Fruit fly (Drosophila melanogaster): Measurements from ENCODE around the gene CG14223.

CG14223 gene

DNA sequence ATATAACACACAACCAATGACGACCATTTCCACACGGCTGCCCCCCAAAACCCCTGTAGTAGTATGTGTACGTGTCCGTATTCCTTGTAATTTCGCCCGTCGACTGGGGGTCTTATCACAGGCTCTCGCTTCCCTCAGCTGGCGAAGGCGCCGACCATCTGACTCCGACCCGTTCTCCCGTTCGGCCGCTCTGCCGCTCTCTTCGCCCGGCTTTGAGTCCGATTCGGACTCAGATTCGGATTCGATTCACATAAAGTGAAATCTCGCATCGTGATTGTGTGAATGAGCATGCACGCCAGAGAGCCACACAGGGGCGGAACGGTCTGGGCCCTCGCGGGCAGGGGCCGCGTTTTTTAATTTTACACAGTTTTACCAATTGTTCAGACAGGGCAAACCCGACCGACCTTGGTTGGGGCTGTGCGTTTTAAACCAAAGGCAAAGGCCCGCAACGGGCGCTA lies 1.9 kb upstream of the CG14223 start (continued):
- TF ChIP-seq nerfin-1 (tag; optimal IDR thresholded peaks at IDR 0.05), result no peak
- no peak for TF ChIP-seq CG6683 (GFP tag; optimal IDR thresholded peaks at IDR 0.05)
- TF ChIP-seq grn (GFP tag; optimal IDR thresholded peaks at IDR 0.05), result peak; percentile 41
- TF ChIP-seq mirr (GFP tag; optimal IDR thresholded peaks at IDR 0.05), result no peak
- no peak for TF ChIP-seq CG31441 (GFP tag; IDR thresholded peaks at IDR 0.05)
- peak; percentile 3 for TF ChIP-seq CG14710 (tag; optimal IDR thresholded peaks at IDR 0.05)
- TF ChIP-seq CG7745 (tag; optimal IDR thresholded peaks at IDR 0.05), result no peak
- no peak for TF ChIP-seq sna (GFP tag; IDR thresholded peaks at IDR 0.05; ENCODE audit: partially characterized antibody)
- TF ChIP-seq ab (GFP tag; optimal IDR thresholded peaks at IDR 0.05), result no peak
- TF ChIP-seq Oaz (GFP tag; IDR thresholded peaks at IDR 0.05), result no peak
- no peak for TF ChIP-seq CG10431 (GFP tag; optimal IDR thresholded peaks at IDR 0.05)
- TF ChIP-seq CG30403 (GFP tag; optimal IDR thresholded peaks at IDR 0.05), result peak; percentile 30
- TF ChIP-seq CG14965 (GFP tag; optimal IDR thresholded peaks at IDR 0.05; ENCODE audit: borderline replicate concordance), result no peak
- peak; percentile 61 for TF ChIP-seq CG2120 (GFP tag; optimal IDR thresholded peaks at IDR 0.05)
- no peak for TF ChIP-seq da (GFP tag; optimal IDR thresholded peaks at IDR 0.05)
- 0 out of 2 replicates have a peak, but pooled peaks have one; percentile 29 for TF ChIP-seq ara (GFP tag; IDR thresholded peaks at IDR 0.05)
- TF ChIP-seq esg (GFP tag; conservative IDR thresholded peaks at IDR 0.05), result no peak; the same call in 1 of the 2 replicates
- TF ChIP-seq ATbp (GFP tag; optimal IDR thresholded peaks at IDR 0.05), result no peak
- TF ChIP-seq CkIIα-i1 (GFP tag; IDR thresholded peaks at IDR 0.05), result no peak
- TF ChIP-seq sim (GFP tag; IDR thresholded peaks at IDR 0.05), result no peak
- TF ChIP-seq Antp (GFP tag; optimal IDR thresholded peaks at IDR 0.05), result peak; percentile 64
- TF ChIP-seq CG1647 (GFP tag; optimal IDR thresholded peaks at IDR 0.05), result no peak
- no peak for TF ChIP-seq Ssrp (tag; optimal IDR thresholded peaks at IDR 0.05)
- TF ChIP-seq repo (GFP tag; optimal IDR thresholded peaks at IDR 0.05), result no peak
- no peak for TF ChIP-seq CG10979 (tag; optimal IDR thresholded peaks at IDR 0.05)
- TF ChIP-seq CG15514 (GFP tag; optimal IDR thresholded peaks at IDR 0.05), result peak; percentile 4
- TF ChIP-seq Ada2b (GFP tag; IDR thresholded peaks at IDR 0.05), result 0 out of 2 replicates have a peak, but pooled peaks have one; percentile 24
- TF ChIP-seq CG1529 (GFP tag; optimal IDR thresholded peaks at IDR 0.05), result no peak
- peak; percentile 25 for TF ChIP-seq ind (GFP tag; optimal IDR thresholded peaks at IDR 0.05)
- no peak for TF ChIP-seq CG1602 (GFP tag; optimal IDR thresholded peaks at IDR 0.05)
- TF ChIP-seq fu2 (GFP tag; optimal IDR thresholded peaks at IDR 0.05), result no peak
- TF ChIP-seq so (GFP tag; IDR thresholded peaks at IDR 0.05), result no peak
- TF ChIP-seq CG1603 (tag; optimal IDR thresholded peaks at IDR 0.05), result peak; percentile 15
- peak; percentile 3 for TF ChIP-seq CG33213 (GFP tag; optimal IDR thresholded peaks at IDR 0.05)
- TF ChIP-seq CG17829 (tag; optimal IDR thresholded peaks at IDR 0.05), result no peak
- TF ChIP-seq CG4328 (GFP tag; optimal IDR thresholded peaks at IDR 0.05), result no peak
- peak; percentile 13 for TF ChIP-seq Dek (tag; optimal IDR thresholded peaks at IDR 0.05)
- TF ChIP-seq Hmr (GFP tag; optimal IDR thresholded peaks at IDR 0.05), result no peak
- no peak for TF ChIP-seq MTF-1 (GFP tag; optimal IDR thresholded peaks at IDR 0.05; ENCODE audit: borderline replicate concordance)
- TF ChIP-seq CTCF (GFP tag; optimal IDR thresholded peaks at IDR 0.05), result no peak
- peak; percentile 5 for TF ChIP-seq nmo (GFP tag; optimal IDR thresholded peaks at IDR 0.05)
- no peak for TF ChIP-seq trh (GFP tag; optimal IDR thresholded peaks at IDR 0.05)
- no peak for TF ChIP-seq CG8388 (GFP tag; optimal IDR thresholded peaks at IDR 0.05)
- no peak for TF ChIP-seq CG4707 (GFP tag; optimal IDR thresholded peaks at IDR 0.05)
- TF ChIP-seq CG15269 (tag; optimal IDR thresholded peaks at IDR 0.05), result peak; percentile 11
- TF ChIP-seq CG15696 (tag; optimal IDR thresholded peaks at IDR 0.05), result no peak
- TF ChIP-seq Fer2 (tag; optimal IDR thresholded peaks at IDR 0.05), result no peak
- TF ChIP-seq kni (GFP tag; optimal IDR thresholded peaks at IDR 0.05), result peak; percentile 38
- peak; percentile 23; the same call in 1 of the 2 replicates for TF ChIP-seq CG1024 (GFP tag; IDR thresholded peaks at IDR 0.05)
- no peak for TF ChIP-seq CG18619 (GFP tag; optimal IDR thresholded peaks at IDR 0.05)
- TF ChIP-seq jumu (GFP tag; optimal IDR thresholded peaks at IDR 0.05), result peak; percentile 27

Data from whole organism, embryonic.